Fruit fly (Drosophila melanogaster) ovary, adult (tissue): ENCODE measurements around the gene CG12025.

Experiments used
- CG17801 ChIP-seq: fragments of 200-800 bp; optimal IDR thresholded peaks from 2 replicates; lab custom pipeline; 2019; ENCODE audit warnings: missing biosample characterization, mild to moderate bottlenecking, missing genetic modification characterization, moderate library complexity; ENCODE audit not compliant: partially characterized antibody

Gene CG12025

DNA sequence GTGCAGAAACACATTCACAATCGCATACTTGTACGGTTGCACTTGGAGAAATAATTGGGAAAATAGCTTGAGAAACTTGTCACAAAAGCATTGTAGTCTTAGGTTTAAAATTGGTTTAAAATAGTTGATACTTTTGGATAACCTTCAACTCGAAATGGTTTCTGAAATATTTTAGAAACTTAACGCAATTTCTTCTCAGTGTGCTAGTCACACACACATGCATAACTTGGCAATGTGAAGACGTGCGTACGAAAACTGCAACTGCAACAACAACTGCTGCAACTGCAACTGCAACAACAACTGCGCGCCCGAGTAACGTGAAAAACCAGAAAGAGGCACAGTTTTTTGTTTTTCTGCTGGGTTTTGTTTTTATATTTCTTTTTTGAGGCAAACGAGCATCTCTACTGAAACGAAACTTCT is 20.9 kb downstream of the CG12025 start:
- peak; percentile 81 for TF ChIP-seq CG17801 (GFP tag; lab: Kevin White, UChicago)

DNA sequence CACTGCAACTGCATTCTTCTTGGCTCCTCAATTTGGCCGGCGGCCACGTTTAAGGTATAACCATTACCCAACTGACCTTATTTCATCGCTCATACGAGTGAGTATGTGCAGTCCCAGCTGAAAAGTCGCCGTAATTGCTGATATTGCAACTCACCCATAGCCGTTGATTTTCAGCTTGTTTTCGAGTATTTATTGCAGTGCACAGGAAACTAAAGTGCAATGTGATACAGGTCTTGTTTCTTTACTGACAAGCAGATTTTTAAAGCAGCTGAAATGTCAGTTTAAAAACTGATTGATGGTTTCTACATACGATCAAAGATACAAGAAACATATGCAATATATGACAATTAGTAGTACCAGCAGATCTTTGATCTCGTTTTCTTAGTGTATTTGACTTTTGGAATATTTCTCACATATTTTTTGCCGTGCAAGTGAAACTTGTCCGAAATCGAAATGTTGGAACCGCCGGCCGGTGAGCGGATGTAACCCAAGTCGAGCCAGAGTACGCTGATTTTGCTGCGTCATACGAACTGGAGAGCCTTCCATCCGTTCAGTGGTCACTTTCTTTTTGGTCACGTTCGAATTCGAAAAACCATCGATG is 22.8 kb downstream of the CG12025 start:
- peak; percentile 42 for TF ChIP-seq CG17801 (GFP tag; lab: Kevin White, UChicago)

DNA sequence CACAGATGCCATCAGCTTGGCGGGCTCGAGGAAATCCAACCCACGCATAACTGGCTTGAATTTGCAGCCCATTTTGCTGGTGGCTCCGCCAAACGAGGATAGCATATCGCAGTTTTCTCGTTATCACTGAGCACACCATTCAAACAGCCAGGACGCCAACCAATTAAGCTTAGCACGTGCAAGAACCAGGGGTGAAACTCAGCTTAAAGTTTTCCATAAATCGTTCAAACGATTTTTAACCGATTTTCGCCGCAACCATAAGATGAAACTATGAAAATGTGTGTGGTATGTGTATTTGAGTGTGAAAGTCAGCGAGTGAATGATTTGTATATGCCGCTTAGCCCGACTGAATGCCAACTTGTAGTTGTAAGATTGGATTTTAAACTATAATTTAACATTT is 25.7 kb downstream of the CG12025 start:
- TF ChIP-seq CG17801 (GFP tag; lab: Kevin White, UChicago): no peak

DNA sequence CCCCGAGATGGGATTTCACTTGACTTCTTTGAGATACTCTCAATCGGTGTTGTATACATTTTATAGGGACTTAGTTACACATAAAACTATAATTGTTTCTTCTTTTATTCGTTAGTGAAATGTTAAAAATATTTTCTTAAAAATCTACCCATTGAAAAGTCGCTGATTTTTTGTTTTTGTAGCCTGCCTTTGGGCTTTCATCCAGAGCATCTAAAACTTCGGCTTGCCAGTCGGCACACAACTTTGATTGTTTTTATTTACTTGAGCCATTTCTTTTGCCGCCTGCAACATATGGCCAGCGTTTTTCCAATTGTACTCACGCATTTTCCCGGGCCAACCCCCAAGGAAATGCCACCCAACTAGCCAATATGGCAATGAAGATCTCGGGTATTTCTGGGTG is 26.7 kb downstream of the CG12025 start:
- no peak for TF ChIP-seq CG17801 (GFP tag; lab: Kevin White, UChicago)

DNA sequence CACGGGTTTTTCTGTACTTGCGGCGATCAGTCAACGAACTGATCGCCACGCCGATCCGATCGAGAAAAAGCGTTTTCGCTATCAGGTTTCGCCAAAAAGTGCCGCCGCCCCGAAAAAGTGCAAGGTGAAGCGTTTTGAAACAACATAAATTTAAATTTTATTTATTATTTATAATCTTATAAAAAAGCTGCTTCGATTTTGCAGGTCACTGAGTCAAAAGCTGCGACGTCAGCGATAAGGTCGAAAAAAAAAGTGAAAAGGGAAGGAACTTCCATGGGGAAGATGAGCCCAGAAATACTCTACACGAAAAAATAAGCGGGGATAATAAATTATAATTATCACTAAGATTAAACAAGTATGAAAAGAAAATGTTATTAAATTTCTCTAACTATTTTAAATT is 32.5 kb downstream of the CG12025 start:
- TF ChIP-seq CG17801 (GFP tag; lab: Kevin White, UChicago): no peak

DNA sequence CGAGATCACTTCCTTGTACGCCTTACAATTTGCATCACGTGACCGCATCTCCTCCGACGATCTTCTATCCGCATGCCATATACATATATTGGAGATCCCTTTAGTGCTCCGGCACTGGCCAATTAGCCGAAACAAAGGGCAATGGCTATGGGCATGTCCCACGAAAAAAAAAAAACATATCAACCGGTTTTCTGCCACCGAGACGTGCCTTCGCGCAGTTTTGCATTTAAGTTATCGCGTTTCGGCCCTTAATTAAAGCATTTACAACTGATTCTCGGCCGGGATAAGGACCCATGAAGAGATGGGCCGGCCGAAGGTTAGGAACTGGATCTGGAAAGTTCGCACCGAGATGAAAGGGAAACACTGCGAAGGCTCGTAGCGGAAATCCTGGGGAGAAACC is 34.4 kb downstream of the CG12025 start:
- TF ChIP-seq CG17801 (GFP tag; lab: Kevin White, UChicago): no peak

DNA sequence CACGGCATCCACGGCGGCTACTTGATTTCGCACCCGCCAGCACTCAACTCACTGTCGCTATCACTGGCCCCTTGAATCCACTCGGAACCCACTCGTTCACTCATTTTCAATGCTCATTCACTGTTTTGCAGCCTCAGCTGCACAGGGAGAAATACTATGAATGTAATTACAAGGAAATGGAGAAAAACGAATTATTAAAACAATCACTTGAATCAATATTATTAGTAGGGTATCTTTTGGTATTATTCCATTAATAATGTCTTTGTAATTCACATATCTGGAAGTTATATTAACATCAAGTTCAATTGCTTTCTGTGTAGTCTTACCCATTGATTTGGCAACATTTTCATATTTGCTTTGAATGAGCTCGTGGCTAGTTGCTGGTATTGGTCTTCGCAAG is 35.4 kb downstream of the CG12025 start:
- TF ChIP-seq CG17801 (GFP tag; lab: Kevin White, UChicago): no peak

DNA sequence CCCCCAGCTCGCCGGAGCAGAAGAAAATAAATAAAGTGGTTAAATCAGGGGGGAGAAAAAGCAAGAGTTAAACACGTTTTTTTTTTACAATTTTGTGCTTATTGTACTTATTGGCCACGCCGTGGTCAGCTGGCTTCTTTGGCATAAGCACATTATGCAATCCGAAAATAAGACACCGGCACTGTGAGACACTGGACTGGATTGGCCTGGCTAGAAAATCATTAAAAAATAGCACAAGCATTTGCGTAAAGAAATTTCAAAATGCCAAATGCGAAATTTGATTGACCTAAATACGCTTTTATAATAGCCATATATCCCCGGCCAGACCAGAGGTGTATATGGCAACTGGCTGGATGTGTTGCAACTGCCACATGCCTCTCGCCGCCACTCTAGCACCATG is 39.2 kb downstream of the CG12025 start:
- TF ChIP-seq CG17801 (GFP tag; lab: Kevin White, UChicago): no peak

dm6 chr3L:1905273-1905672 is 40.0 kb downstream of the CG12025 start:
- no peak for TF ChIP-seq CG17801 (GFP tag; lab: Kevin White, UChicago)

dm6 chr3L:1906208-1906607 is 41.0 kb downstream of the CG12025 start:
- TF ChIP-seq CG17801 (GFP tag; lab: Kevin White, UChicago): no peak

- no peak for TF ChIP-seq CG17801 (GFP tag; lab: Kevin White, UChicago)
These were observed 43.8 kb downstream of the CG12025 start for dm6 chr3L:1909000-1909399.

dm6 chr3L:1910107-1910506 is 44.9 kb downstream of the CG12025 start, which contains the start of gene dsb:
dsb (minus strand) TSS chr3L:1910197.
- TF ChIP-seq CG17801 (GFP tag; lab: Kevin White, UChicago): no peak

- no peak for TF ChIP-seq CG17801 (GFP tag; lab: Kevin White, UChicago)
These were observed 49.4 kb downstream of the CG12025 start for dm6 chr3L:1914668-1915067.

dm6 chr3L:1916617-1917016 is 51.4 kb downstream of the CG12025 start:
- TF ChIP-seq CG17801 (GFP tag; lab: Kevin White, UChicago): no peak
